In genomic region chrX:15582853-15583252, dm6 we compare ENCODE assay signal across 5 fruit fly cellular contexts.
TF ChIP-seq lines count a peak whose summit lies in the region.

TSS of gene CG9215 (minus strand) at chrX:15582874.
TSS of gene CG8097 (plus strand) at chrX:15583159.

- TF ChIP-seq CTCF in whole organism, embryonic (GFP tag; optimal IDR thresholded peaks at IDR 0.05; lab: Kevin White, UChicago), result peak; percentile 26

TF ChIP-seq in whole organism, adult, 20 proteins besides CTCF, POLR2A, EP300 and RAD21:
- TF ChIP-seq CG7101 (tag; optimal IDR thresholded peaks at IDR 0.05; lab: Kevin White, UChicago) (peak; percentile 58), CG11617 (GFP tag; optimal IDR thresholded peaks at IDR 0.05; lab: Kevin White, UChicago) (peak; percentile 57), Mnt (GFP tag; optimal IDR thresholded peaks at IDR 0.05; lab: Kevin White, UChicago) (peak; percentile 69), Clk (GFP tag; optimal IDR thresholded peaks at IDR 0.05; lab: Kevin White, UChicago) (no peak), CG33017 (tag; optimal IDR thresholded peaks at IDR 0.05; lab: Kevin White, UChicago) (no peak), CG1620 (GFP tag; optimal IDR thresholded peaks at IDR 0.05; lab: Kevin White, UChicago) (peak; percentile 83), Crg-1 (GFP tag; optimal IDR thresholded peaks at IDR 0.05; lab: Kevin White, UChicago) (peak; percentile 51), cnc (optimal IDR thresholded peaks at IDR 0.05; lab: Kevin White, UChicago) (no peak), CG7045 (GFP tag; optimal IDR thresholded peaks at IDR 0.05; lab: Kevin White, UChicago) (no peak), Hr96 (GFP tag; optimal IDR thresholded peaks at IDR 0.05; lab: Kevin White, UChicago) (peak; percentile 75), kay (GFP tag; lab: Kevin White, UChicago; ENCODE audit: borderline replicate concordance) (no peak), toe (GFP tag; optimal IDR thresholded peaks at IDR 0.05; lab: Kevin White, UChicago) (peak; percentile 73), tj (GFP tag; optimal IDR thresholded peaks at IDR 0.05; lab: Kevin White, UChicago) (peak; percentile 15), ovo (GFP tag; optimal IDR thresholded peaks at IDR 0.05; lab: Kevin White, UChicago) (peak; percentile 38), bab1 (GFP tag; optimal IDR thresholded peaks at IDR 0.05; lab: Kevin White, UChicago) (peak; percentile 65), CG5204 (GFP tag; optimal IDR thresholded peaks at IDR 0.05; lab: Kevin White, UChicago) (peak; percentile 64), pad (GFP tag; optimal IDR thresholded peaks at IDR 0.05; lab: Kevin White, UChicago) (peak; percentile 49), CG14711 (tag; optimal IDR thresholded peaks at IDR 0.05; lab: Kevin White, UChicago) (peak; percentile 58)

TF ChIP-seq in whole organism, embryonic, 481 proteins besides CTCF, POLR2A, EP300 and RAD21 (continues in another document):
- TF ChIP-seq vnd (GFP tag; IDR thresholded peaks at IDR 0.05; lab: Robert Waterston, UW; ENCODE audit: partially characterized antibody), result peak; percentile 97
- no peak for TF ChIP-seq ssp (GFP tag; IDR thresholded peaks at IDR 0.05; lab: Robert Waterston, UW)
- peak; percentile 95 for TF ChIP-seq CG34224 (GFP tag; IDR thresholded peaks at IDR 0.05; lab: Robert Waterston, UW; ENCODE audit: partially characterized antibody)
- peak; percentile 11 for TF ChIP-seq CG13775 (GFP tag; optimal IDR thresholded peaks at IDR 0.05; lab: Kevin White, UChicago)
- no peak for TF ChIP-seq CG17912 (GFP tag; optimal IDR thresholded peaks at IDR 0.05; lab: Kevin White, UChicago)
- TF ChIP-seq CG10267 (tag; optimal IDR thresholded peaks at IDR 0.05; lab: Kevin White, UChicago), result peak; percentile 94
- peak; percentile 44 for TF ChIP-seq Dip3 (GFP tag; optimal IDR thresholded peaks at IDR 0.05; lab: Kevin White, UChicago)
- TF ChIP-seq gsb-n (tag; optimal IDR thresholded peaks at IDR 0.05; lab: Kevin White, UChicago), result no peak
- peak; percentile 23 for TF ChIP-seq pum (GFP tag; optimal IDR thresholded peaks at IDR 0.05; lab: Kevin White, UChicago)
- TF ChIP-seq Fer3 (tag; optimal IDR thresholded peaks at IDR 0.05; lab: Kevin White, UChicago), result no peak
- peak; percentile 64 for TF ChIP-seq YL-1 (GFP tag; optimal IDR thresholded peaks at IDR 0.05; lab: Kevin White, UChicago)
- no peak for TF ChIP-seq cg (GFP tag; optimal IDR thresholded peaks at IDR 0.05; lab: Kevin White, UChicago)
- TF ChIP-seq MTF-1 (GFP tag; optimal IDR thresholded peaks at IDR 0.05; lab: Kevin White, UChicago; ENCODE audit: borderline replicate concordance), result no peak
- no peak for TF ChIP-seq Lim3 (GFP tag; IDR thresholded peaks at IDR 0.05; lab: Robert Waterston, UW)
- no peak for TF ChIP-seq Atf3 (GFP tag; optimal IDR thresholded peaks at IDR 0.05; lab: Kevin White, UChicago)
- peak; percentile 55 for TF ChIP-seq CG17829 (tag; optimal IDR thresholded peaks at IDR 0.05; lab: Kevin White, UChicago)
- TF ChIP-seq Hr3 (GFP tag; optimal IDR thresholded peaks at IDR 0.05; lab: Kevin White, UChicago), result no peak
- TF ChIP-seq aop (GFP tag; IDR thresholded peaks at IDR 0.05; lab: Robert Waterston, UW), result no peak
- TF ChIP-seq CG1233 (GFP tag; optimal IDR thresholded peaks at IDR 0.05; lab: Kevin White, UChicago), result peak; percentile 12

TF ChIP-seq in whole organism, prepupa, 60 proteins besides CTCF, POLR2A, EP300 and RAD21 (continues in another document):
- TF ChIP-seq fd85E (GFP tag; optimal IDR thresholded peaks at IDR 0.05; lab: Kevin White, UChicago), result no peak
- TF ChIP-seq lz (GFP tag; optimal IDR thresholded peaks at IDR 0.05; lab: Kevin White, UChicago), result peak; percentile 62
- no peak for TF ChIP-seq CG10631 (GFP tag; optimal IDR thresholded peaks at IDR 0.05; lab: Kevin White, UChicago)
- TF ChIP-seq CG11762 (GFP tag; optimal IDR thresholded peaks at IDR 0.05; lab: Kevin White, UChicago; ENCODE audit: insufficient read depth), result no peak
- TF ChIP-seq Smox (GFP tag; optimal IDR thresholded peaks at IDR 0.05; lab: Kevin White, UChicago), result no peak
- no peak for TF ChIP-seq CG34406 (GFP tag; optimal IDR thresholded peaks at IDR 0.05; lab: Kevin White, UChicago)
- no peak for TF ChIP-seq CG6854 (GFP tag; optimal IDR thresholded peaks at IDR 0.05; lab: Kevin White, UChicago)
- no peak for TF ChIP-seq CG8319 (GFP tag; optimal IDR thresholded peaks at IDR 0.05; lab: Kevin White, UChicago)
- TF ChIP-seq Sox14 (GFP tag; optimal IDR thresholded peaks at IDR 0.05; lab: Kevin White, UChicago), result peak; percentile 46
- peak; percentile 38 for TF ChIP-seq achi (GFP tag; optimal IDR thresholded peaks at IDR 0.05; lab: Kevin White, UChicago)
- peak; percentile 50 for TF ChIP-seq topi (GFP tag; optimal IDR thresholded peaks at IDR 0.05; lab: Kevin White, UChicago)
- TF ChIP-seq vri (GFP tag; optimal IDR thresholded peaks at IDR 0.05; lab: Kevin White, UChicago), result no peak
- no peak for TF ChIP-seq Hr38 (GFP tag; optimal IDR thresholded peaks at IDR 0.05; lab: Kevin White, UChicago)
- no peak for TF ChIP-seq CG10669 (GFP tag; optimal IDR thresholded peaks at IDR 0.05; lab: Kevin White, UChicago)
- no peak for TF ChIP-seq CG8632 (GFP tag; optimal IDR thresholded peaks at IDR 0.05; lab: Kevin White, UChicago)
- TF ChIP-seq CG11294 (GFP tag; IDR thresholded peaks at IDR 0.05; lab: Robert Waterston, UW), result no peak
- TF ChIP-seq CG31627 (GFP tag; optimal IDR thresholded peaks at IDR 0.05; lab: Kevin White, UChicago), result peak; percentile 46
- no peak for TF ChIP-seq dac (GFP tag; optimal IDR thresholded peaks at IDR 0.05; lab: Kevin White, UChicago)
- no peak for TF ChIP-seq pdm3 (GFP tag; optimal IDR thresholded peaks at IDR 0.05; lab: Kevin White, UChicago)
- TF ChIP-seq acj6 (GFP tag; optimal IDR thresholded peaks at IDR 0.05; lab: Kevin White, UChicago), result no peak

TF ChIP-seq in whole organism, pupa, 21 proteins besides CTCF, POLR2A, EP300 and RAD21:
- no peak for TF ChIP-seq CG4496 (GFP tag; IDR thresholded peaks at IDR 0.05; lab: Robert Waterston, UW)
- TF ChIP-seq Snoo (tag; optimal IDR thresholded peaks at IDR 0.05; lab: Kevin White, UChicago), result no peak
- peak; percentile 27 for TF ChIP-seq CG15710 (tag; optimal IDR thresholded peaks at IDR 0.05; lab: Kevin White, UChicago)
- TF ChIP-seq CG9948 (tag; optimal IDR thresholded peaks at IDR 0.05; lab: Kevin White, UChicago), result peak; percentile 7
- TF ChIP-seq EcR (GFP tag; optimal IDR thresholded peaks at IDR 0.05; lab: Kevin White, UChicago), result no peak
TF ChIP-seq in whole organism, pupa: peak in this region for 2.

TF ChIP-seq in whole organism, wandering third instar larva, 38 proteins besides CTCF, POLR2A, EP300 and RAD21 (continues in another document):
- TF ChIP-seq brk (GFP tag; optimal IDR thresholded peaks at IDR 0.05; lab: Kevin White, UChicago) (no peak), br (GFP tag; optimal IDR thresholded peaks at IDR 0.05; lab: Kevin White, UChicago) (peak; percentile 43), dmrt93B (GFP tag; optimal IDR thresholded peaks at IDR 0.05; lab: Kevin White, UChicago) (peak; percentile 35), OdsH (GFP tag; optimal IDR thresholded peaks at IDR 0.05; lab: Kevin White, UChicago) (peak; percentile 29), psq (GFP tag; optimal IDR thresholded peaks at IDR 0.05; lab: Kevin White, UChicago) (peak; percentile 46), h (GFP tag; optimal IDR thresholded peaks at IDR 0.05; lab: Kevin White, UChicago) (peak; percentile 66), tai (GFP tag; optimal IDR thresholded peaks at IDR 0.05; lab: Kevin White, UChicago) (no peak), Rel (GFP tag; optimal IDR thresholded peaks at IDR 0.05; lab: Kevin White, UChicago) (no peak), Rel (tag; optimal IDR thresholded peaks at IDR 0.05; lab: Kevin White, UChicago) (no peak), HLH106 (tag; optimal IDR thresholded peaks at IDR 0.05; lab: Kevin White, UChicago) (peak; percentile 63), ey (GFP tag; optimal IDR thresholded peaks at IDR 0.05; lab: Kevin White, UChicago) (peak; percentile 60), CrebA (GFP tag; optimal IDR thresholded peaks at IDR 0.05; lab: Kevin White, UChicago; ENCODE audit: borderline replicate concordance) (no peak), sage (GFP tag; optimal IDR thresholded peaks at IDR 0.05; lab: Kevin White, UChicago) (no peak), GATAd (GFP tag; optimal IDR thresholded peaks at IDR 0.05; lab: Kevin White, UChicago) (peak; percentile 54), Mio (GFP tag; optimal IDR thresholded peaks at IDR 0.05; lab: Kevin White, UChicago) (no peak), foxo (GFP tag; optimal IDR thresholded peaks at IDR 0.05; lab: Kevin White, UChicago) (peak in 1 of 2 experiments; percentile 66), Myc (optimal IDR thresholded peaks at IDR 0.05; lab: Kevin White, UChicago) (peak; percentile 32), sv (GFP tag; optimal IDR thresholded peaks at IDR 0.05; lab: Kevin White, UChicago) (peak; percentile 23), rgr (GFP tag; optimal IDR thresholded peaks at IDR 0.05; lab: Kevin White, UChicago) (peak; percentile 68), N (GFP tag; optimal IDR thresholded peaks at IDR 0.05; lab: Kevin White, UChicago) (no peak), pan (optimal IDR thresholded peaks at IDR 0.05; lab: Kevin White, UChicago) (no peak), Jra (GFP tag; optimal IDR thresholded peaks at IDR 0.05; lab: Kevin White, UChicago) (no peak), woc (GFP tag; optimal IDR thresholded peaks at IDR 0.05; lab: Kevin White, UChicago) (peak; percentile 71), usp (GFP tag; optimal IDR thresholded peaks at IDR 0.05; lab: Kevin White, UChicago) (no peak), fru (GFP tag; optimal IDR thresholded peaks at IDR 0.05; lab: Kevin White, UChicago) (peak; percentile 65), Sp1 (GFP tag; optimal IDR thresholded peaks at IDR 0.05; lab: Kevin White, UChicago) (peak; percentile 55), CG32264 (GFP tag; optimal IDR thresholded peaks at IDR 0.05; lab: Kevin White, UChicago) (no peak), Dfd (GFP tag; optimal IDR thresholded peaks at IDR 0.05; lab: Kevin White, UChicago) (no peak), Hr78 (GFP tag; optimal IDR thresholded peaks at IDR 0.05; lab: Kevin White, UChicago) (no peak), jim (GFP tag; optimal IDR thresholded peaks at IDR 0.05; lab: Kevin White, UChicago) (no peak), dsf (GFP tag; optimal IDR thresholded peaks at IDR 0.05; lab: Kevin White, UChicago; ENCODE audit: borderline replicate concordance) (no peak), lola (GFP tag; optimal IDR thresholded peaks at IDR 0.05; lab: Kevin White, UChicago) (no peak), dl (GFP tag; optimal IDR thresholded peaks at IDR 0.05; lab: Kevin White, UChicago; ENCODE audit: insufficient read depth in 1 of 2, partially characterized antibody in 2 of 2) (no peak), Hnf4 (GFP tag; optimal IDR thresholded peaks at IDR 0.05; lab: Kevin White, UChicago) (no peak), Dif (GFP tag; optimal IDR thresholded peaks at IDR 0.05; lab: Kevin White, UChicago; ENCODE audit: partially characterized antibody) (no peak), Abd-B (GFP tag; optimal IDR thresholded peaks at IDR 0.05; lab: Kevin White, UChicago) (no peak), Hr83 (GFP tag; optimal IDR thresholded peaks at IDR 0.05; lab: Kevin White, UChicago; ENCODE audit: poor library complexity, severe bottlenecking) (no peak)
